Fruit fly (Drosophila melanogaster): Measurements from ENCODE around the gene CG7110.

CG7110 gene

dm6 chr2L:13373435-13374242, 25.2 kb upstream of the CG7110 start, which contains the start of the genes Bdp1 and CG6565 (continued):
- no peak for TF ChIP-seq CG1832 (GFP tag; optimal IDR thresholded peaks at IDR 0.05)
- TF ChIP-seq CG4707 (GFP tag; optimal IDR thresholded peaks at IDR 0.05) = peak; percentile 46
- TF ChIP-seq Dip2 (GFP tag; IDR thresholded peaks at IDR 0.05) = peak; percentile 73
- peak; percentile 81 for TF ChIP-seq ham (GFP tag; IDR thresholded peaks at IDR 0.05)
- TF ChIP-seq Camta (GFP tag; optimal IDR thresholded peaks at IDR 0.05) = peak; percentile 99
- TF ChIP-seq Trl (optimal IDR thresholded peaks at IDR 0.05) = no peak
- TF ChIP-seq Trl (GFP tag; optimal IDR thresholded peaks at IDR 0.05) = peak; percentile 98
- no peak for TF ChIP-seq CG42726 (GFP tag; IDR thresholded peaks at IDR 0.05; ENCODE audit: partially characterized antibody)
- TF ChIP-seq lab (GFP tag; optimal IDR thresholded peaks at IDR 0.05) = peak; percentile 97
- TF ChIP-seq ap (GFP tag; IDR thresholded peaks at IDR 0.05) = peak; percentile 87
- peak; percentile 99 for TF ChIP-seq CG4282 (GFP tag; optimal IDR thresholded peaks at IDR 0.05)
- TF ChIP-seq Antp (GFP tag; optimal IDR thresholded peaks at IDR 0.05) = peak; percentile 98
- peak; percentile 93 for TF ChIP-seq zf30C (GFP tag; optimal IDR thresholded peaks at IDR 0.05)
- TF ChIP-seq lola (GFP tag; optimal IDR thresholded peaks at IDR 0.05) = peak in 1 of 3 experiments; percentile 97
- peak; percentile 98 to 99 for TF ChIP-seq dpn (GFP tag; optimal IDR thresholded peaks at IDR 0.05)
- TF ChIP-seq CG43689 (GFP tag; IDR thresholded peaks at IDR 0.05) = peak; percentile 79
- peak; percentile 73; the same call in 1 of the 3 replicates for TF ChIP-seq CG2199 (GFP tag; IDR thresholded peaks at IDR 0.05)
- TF ChIP-seq Doc3 (GFP tag; IDR thresholded peaks at IDR 0.05; ENCODE audit: partially characterized antibody) = no peak
- TF ChIP-seq rib (GFP tag; IDR thresholded peaks at IDR 0.05) = peak; percentile 96
- TF ChIP-seq tll (GFP tag; optimal IDR thresholded peaks at IDR 0.05) = peak; percentile 54 to 94
- peak; percentile 90 for TF ChIP-seq CG6654 (GFP tag; optimal IDR thresholded peaks at IDR 0.05)
- peak; percentile 94 for TF ChIP-seq Myb (GFP tag; optimal IDR thresholded peaks at IDR 0.05)
- TF ChIP-seq pros (GFP tag; optimal IDR thresholded peaks at IDR 0.05) = peak; percentile 45
- peak; percentile 90 for TF ChIP-seq CG10959 (GFP tag; IDR thresholded peaks at IDR 0.05)
- no peak for TF ChIP-seq cad (GFP tag; optimal IDR thresholded peaks at IDR 0.05)
- TF ChIP-seq CG12659 (GFP tag; optimal IDR thresholded peaks at IDR 0.05) = peak; percentile 98
- TF ChIP-seq Awh (GFP tag; IDR thresholded peaks at IDR 0.05) = peak; percentile 84
- peak; percentile 86 for TF ChIP-seq wdn (GFP tag; IDR thresholded peaks at IDR 0.05)
- TF ChIP-seq CG1602 (GFP tag; optimal IDR thresholded peaks at IDR 0.05) = peak; percentile 99
- TF ChIP-seq CG13287 (GFP tag; IDR thresholded peaks at IDR 0.05; ENCODE audit: partially characterized antibody) = peak; percentile 44; the same call in 1 of the 2 replicates
- TF ChIP-seq nau (GFP tag; optimal IDR thresholded peaks at IDR 0.05) = no peak
- TF ChIP-seq fd96Cb (tag; optimal IDR thresholded peaks at IDR 0.05) = peak; percentile 97
- TF ChIP-seq nom (GFP tag; optimal IDR thresholded peaks at IDR 0.05) = peak; percentile 80
- TF ChIP-seq ems (GFP tag; optimal IDR thresholded peaks at IDR 0.05) = peak; percentile 98
- TF ChIP-seq CG6854 (GFP tag; optimal IDR thresholded peaks at IDR 0.05) = peak; percentile 88
- peak; percentile 98 for TF ChIP-seq CG10462 (GFP tag; optimal IDR thresholded peaks at IDR 0.05)
- TF ChIP-seq kni (GFP tag; optimal IDR thresholded peaks at IDR 0.05) = peak; percentile 89
- TF ChIP-seq CG2120 (GFP tag; optimal IDR thresholded peaks at IDR 0.05) = peak; percentile 99
- peak; percentile 99 for TF ChIP-seq nmo (GFP tag; optimal IDR thresholded peaks at IDR 0.05)
- TF ChIP-seq CG2202 (tag; optimal IDR thresholded peaks at IDR 0.05) = peak; percentile 90
- peak; percentile 99 for TF ChIP-seq fu2 (GFP tag; optimal IDR thresholded peaks at IDR 0.05)
- TF ChIP-seq exex (tag; optimal IDR thresholded peaks at IDR 0.05) = peak; percentile 81
- TF ChIP-seq croc (GFP tag; conservative IDR thresholded peaks at IDR 0.05) = peak; percentile 95
- no peak for TF ChIP-seq pan (optimal IDR thresholded peaks at IDR 0.05)
- TF ChIP-seq pan (GFP tag; optimal IDR thresholded peaks at IDR 0.05 in 1 of 2, IDR thresholded peaks at IDR 0.05 in 1 of 2) = peak in 1 of 2 experiments; percentile 92
- TF ChIP-seq fd64A (GFP tag; optimal IDR thresholded peaks at IDR 0.05) = peak; percentile 70
- TF ChIP-seq Rfx (GFP tag; IDR thresholded peaks at IDR 0.05) = peak; percentile 96
- TF ChIP-seq BEAF-32 (GFP tag; optimal IDR thresholded peaks at IDR 0.05) = peak; percentile 70
